Fruit fly (Drosophila melanogaster) whole organism, wandering third instar larva: ENCODE results near the gene PH4alphaEFB.
A peak's percentile ranks its signal among the peaks of the same experiment; 100 is the strongest.

Source experiments
- Rel ChIP-seq, 2 experiments: fragments of 200-800 bp; sonication (Bioruptor generic) in 1 of 2; optimal IDR thresholded peaks; 2 replicates in 1 of 2; 3 replicates in 1 of 2; lab custom pipeline; 2016 to 2019; ENCODE audit warnings: mild to moderate bottlenecking in 2 of 2, missing biosample characterization in 2 of 2, missing genetic modification characterization in 2 of 2, moderate library complexity in 1 of 2
- lola ChIP-seq: fragments of >200 bp; optimal IDR thresholded peaks from 2 replicates; lab custom pipeline; 2017; ENCODE audit warnings: missing biosample characterization, missing genetic modification characterization
- pan ChIP-seq: fragments of >200 bp; optimal IDR thresholded peaks from 2 replicates; lab custom pipeline; 2017

Gene PH4alphaEFB

DNA sequence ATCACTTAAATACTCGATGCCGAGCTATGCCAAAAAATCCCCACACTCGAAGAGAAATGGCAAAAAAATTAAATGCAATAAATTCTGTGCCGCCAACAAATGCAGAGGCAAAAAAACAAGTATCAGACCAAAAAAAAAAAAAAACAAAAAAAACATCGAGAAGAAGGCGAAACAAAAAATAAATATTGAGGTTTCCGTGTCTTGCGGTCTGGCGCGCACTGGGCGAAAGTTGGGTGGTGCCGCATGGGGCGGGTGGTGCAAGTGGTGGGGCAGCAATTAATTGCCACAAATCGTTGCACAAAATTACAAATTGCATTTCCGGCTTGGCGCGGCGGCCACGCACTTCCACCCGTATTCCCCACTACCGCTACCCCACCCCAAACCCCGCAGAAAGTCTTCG is 68.6 kb downstream of the PH4alphaEFB start:
- TF ChIP-seq pan (no peak), lola (no peak), Rel (GFP tag; optimal IDR thresholded peaks at IDR 0.05; lab: Kevin White, UChicago) (no peak), Rel (tag; optimal IDR thresholded peaks at IDR 0.05; lab: Kevin White, UChicago) (peak; percentile 28)
- TF ChIP-seq, all 38 proteins: peak for 1
